Fruit fly (Drosophila melanogaster) whole organism, pupa: ENCODE results near the gene CG32806.

Experiments
- CG10348 ChIP-seq: fragments of 200-800 bp; sonication (Bioruptor generic); IDR thresholded peaks from 2 replicates; pipeline ENCODE4 v1.3.6; 2022; ENCODE audit warnings: missing biosample characterization, missing genetic modification characterization
- CG12605 ChIP-seq: fragments of 200-800 bp; sonication (Bioruptor generic); IDR thresholded peaks from 2 replicates; pipeline ENCODE4 v1.3.6; 2022; ENCODE audit warnings: missing biosample characterization, missing genetic modification characterization
- CG13204 ChIP-seq: fragments of 200-800 bp; sonication (Bioruptor generic); optimal IDR thresholded peaks from 2 replicates; lab custom pipeline; 2018; ENCODE audit warnings: missing biosample characterization, mild to moderate bottlenecking, missing genetic modification characterization, moderate library complexity
- CG14655 ChIP-seq: fragments of 200-800 bp; sonication (Bioruptor generic); optimal IDR thresholded peaks from 3 replicates; lab custom pipeline; 2017; ENCODE audit warnings: mild to moderate bottlenecking, missing biosample characterization, missing genetic modification reagents, missing genetic modification characterization
- CG15710 ChIP-seq: fragments of 200-800 bp; sonication (Bioruptor generic); optimal IDR thresholded peaks from 2 replicates; lab custom pipeline; 2018; ENCODE audit warnings: missing biosample characterization, mild to moderate bottlenecking, missing genetic modification characterization, moderate library complexity
- CG17806 ChIP-seq: fragments of 200-800 bp; sonication (Bioruptor generic); optimal IDR thresholded peaks from 2 replicates; lab custom pipeline; 2018; ENCODE audit warnings: missing biosample characterization, mild to moderate bottlenecking, missing genetic modification characterization, moderate library complexity
- CG32121 ChIP-seq: fragments of 200-800 bp; sonication (Bioruptor generic); IDR thresholded peaks from 2 replicates; pipeline ENCODE4 v1.3.6; 2022; ENCODE audit warnings: missing biosample characterization, missing genetic modification characterization
- CG34367 ChIP-seq: fragments of 200-800 bp; sonication (Bioruptor generic); optimal IDR thresholded peaks from 2 replicates; lab custom pipeline; 2018; ENCODE audit warnings: missing biosample characterization, mild to moderate bottlenecking, missing genetic modification characterization
- CG4496 ChIP-seq: fragments of 200-800 bp; sonication (Bioruptor generic); IDR thresholded peaks from 3 replicates; pipeline ENCODE4 v1.3.6; 2022; ENCODE audit warnings: missing biosample characterization, missing genetic modification characterization
- CG8159 ChIP-seq: fragments of 200-800 bp; sonication (Bioruptor generic); optimal IDR thresholded peaks from 3 replicates; lab custom pipeline; 2018; ENCODE audit warnings: missing biosample characterization, mild to moderate bottlenecking, missing genetic modification characterization, moderate library complexity
- CG8301 ChIP-seq: fragments of 200-800 bp; sonication (Bioruptor generic); optimal IDR thresholded peaks from 2 replicates; lab custom pipeline; 2018; ENCODE audit warnings: missing biosample characterization, mild to moderate bottlenecking, missing genetic modification characterization
- CG9948 ChIP-seq: fragments of 200-800 bp; sonication (Bioruptor generic); optimal IDR thresholded peaks from 2 replicates; lab custom pipeline; 2018; ENCODE audit warnings: missing biosample characterization, mild to moderate bottlenecking, missing genetic modification characterization, moderate library complexity
- D1 ChIP-seq: fragments of 200-800 bp; sonication (Bioruptor generic); optimal IDR thresholded peaks from 2 replicates; lab custom pipeline; 2018; ENCODE audit warnings: missing biosample characterization, mild to moderate bottlenecking, missing genetic modification characterization, moderate library complexity
- EcR ChIP-seq: fragments of 200-800 bp; sonication (Bioruptor generic); optimal IDR thresholded peaks from 3 replicates; lab custom pipeline; 2019; ENCODE audit warnings: missing biosample characterization, missing genetic modification characterization, mild to moderate bottlenecking, moderate library complexity, missing genetic modification reagents
- Ets98B ChIP-seq: fragments of 200-800 bp; sonication (Bioruptor generic); IDR thresholded peaks from 2 replicates; pipeline ENCODE4 v1.3.6; 2022; ENCODE audit warnings: missing biosample characterization, missing genetic modification characterization
- Pif1A ChIP-seq: fragments of 200-800 bp; sonication (Bioruptor generic); optimal IDR thresholded peaks from 3 replicates; lab custom pipeline; 2016; ENCODE audit warnings: missing biosample characterization, missing genetic modification characterization
- Pif1B ChIP-seq: fragments of 200-800 bp; sonication (Bioruptor generic); optimal IDR thresholded peaks from 3 replicates; lab custom pipeline; 2016; ENCODE audit warnings: missing biosample characterization, missing genetic modification characterization
- Snoo ChIP-seq: fragments of 200-800 bp; sonication (Bioruptor generic); optimal IDR thresholded peaks from 3 replicates; lab custom pipeline; 2017; ENCODE audit warnings: missing biosample characterization, mild to moderate bottlenecking, missing genetic modification characterization, inconsistent platforms
- fd96Ca ChIP-seq: fragments of 200-800 bp; sonication (Bioruptor generic); IDR thresholded peaks from 3 replicates; pipeline ENCODE4 v1.3.6; 2022; ENCODE audit warnings: missing biosample characterization, missing genetic modification characterization
- gl ChIP-seq: fragments of 200-800 bp; sonication (Bioruptor generic); optimal IDR thresholded peaks from 2 replicates; lab custom pipeline; 2018; ENCODE audit warnings: missing biosample characterization, mild to moderate bottlenecking, missing genetic modification characterization
- rn ChIP-seq: fragments of 200-800 bp; sonication (Bioruptor generic); IDR thresholded peaks from 2 replicates; pipeline ENCODE4 v1.3.6; 2022; ENCODE audit warnings: missing biosample characterization, missing genetic modification characterization

The CG32806 gene

DNA sequence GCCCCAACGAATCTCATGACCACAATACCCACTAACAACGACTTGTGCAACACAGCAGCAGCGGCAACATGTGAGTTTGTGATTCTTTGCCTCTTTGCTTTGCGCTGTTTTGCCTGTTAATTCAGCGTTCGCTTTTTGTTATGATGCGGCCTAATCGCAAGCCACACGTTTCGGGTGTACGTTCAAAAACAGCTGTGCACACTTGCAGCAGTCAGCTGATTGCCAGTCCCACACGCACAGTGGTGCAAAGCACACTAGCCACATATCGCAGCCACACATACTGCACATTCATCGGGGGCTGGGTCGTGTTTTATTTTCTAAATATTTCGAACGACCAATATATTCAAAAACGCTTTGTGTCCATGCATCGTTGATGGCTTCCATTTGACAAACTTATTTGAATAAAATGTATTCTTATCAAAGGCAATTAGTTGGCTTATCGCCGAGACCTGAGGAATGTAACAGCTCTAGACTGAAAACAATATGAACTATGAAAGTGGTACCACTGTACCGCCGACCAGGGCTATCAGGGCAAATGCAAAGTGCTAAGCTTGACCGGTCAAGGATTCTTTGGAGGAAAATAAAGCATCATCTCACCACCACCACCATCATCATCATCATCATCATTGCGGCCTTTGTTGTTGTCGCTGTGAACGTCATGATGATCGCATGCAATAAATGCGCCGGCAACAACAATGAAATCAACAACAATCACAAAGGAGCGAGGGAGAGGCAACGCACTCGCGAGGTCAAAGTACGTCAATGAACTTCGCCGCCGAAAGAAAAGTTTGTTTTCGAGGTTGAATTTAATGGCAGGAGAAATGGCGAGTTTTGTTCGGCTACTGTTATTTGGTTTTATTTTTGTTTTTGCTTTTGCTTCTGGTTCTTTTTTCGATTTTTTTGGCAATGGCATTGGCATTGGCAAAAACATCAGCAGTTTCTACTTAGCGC is 36.8 kb downstream of the CG32806 start:
- TF ChIP-seq CG8159 (tag; lab: Kevin White, UChicago) (peak; percentile 69), CG14655 (GFP tag; lab: Kevin White, UChicago) (peak; percentile 60), D1 (tag; lab: Kevin White, UChicago) (no peak), CG15710 (peak; percentile 72), Pif1B (peak; percentile 52), Snoo (tag; lab: Kevin White, UChicago) (peak; percentile 43), CG17806 (tag; lab: Kevin White, UChicago) (peak; percentile 41), EcR (peak; percentile 99), CG32121 (no peak), Pif1A (GFP tag; lab: Kevin White, UChicago) (peak; percentile 70), CG34367 (peak; percentile 45), CG8301 (peak; percentile 39), CG9948 (tag; lab: Kevin White, UChicago) (peak; percentile 53), rn (GFP tag; lab: Robert Waterston, UW) (no peak), CG4496 (GFP tag; lab: Robert Waterston, UW) (peak; percentile 34; the same call in 2 of the 3 replicates)
- TF ChIP-seq, all 21 proteins: peak for 12

- TF ChIP-seq EcR (peak; percentile 90), gl (no peak), CG15710 (no peak), CG8301 (no peak), CG12605 (peak; percentile 53; the same call in 1 of the 2 replicates), CG14655 (GFP tag; lab: Kevin White, UChicago) (peak; percentile 3)
Observed at dm6 chrX:1828097-1828496, 38.7 kb downstream of the CG32806 start.

dm6 chrX:1830396-1831218 is 41.2 kb downstream of the CG32806 start:
- peak; percentile 99 for TF ChIP-seq CG17806 (tag; lab: Kevin White, UChicago)
- TF ChIP-seq CG9948 (tag; lab: Kevin White, UChicago) = peak; percentile 97
- peak; percentile 94 for TF ChIP-seq CG10348 (GFP tag; lab: Robert Waterston, UW)
- peak; percentile 98 for TF ChIP-seq CG34367
- TF ChIP-seq CG4496 (GFP tag; lab: Robert Waterston, UW) = peak; percentile 100
- peak; percentile 99 for TF ChIP-seq CG32121
- TF ChIP-seq CG15710 = peak; percentile 95
- peak; percentile 89 for TF ChIP-seq D1 (tag; lab: Kevin White, UChicago)
- TF ChIP-seq CG8159 (tag; lab: Kevin White, UChicago) = peak; percentile 98
- peak; percentile 99 for TF ChIP-seq fd96Ca (GFP tag; lab: Robert Waterston, UW)
- TF ChIP-seq Ets98B (GFP tag; lab: Robert Waterston, UW) = peak; percentile 99
- peak; percentile 96 for TF ChIP-seq gl
- TF ChIP-seq CG13204 (GFP tag; lab: Kevin White, UChicago) = peak; percentile 87
- TF ChIP-seq rn (GFP tag; lab: Robert Waterston, UW) = peak; percentile 98
- peak; percentile 99 for TF ChIP-seq Pif1B
- TF ChIP-seq Pif1A (GFP tag; lab: Kevin White, UChicago) = peak; percentile 99
- TF ChIP-seq CG8301 = peak; percentile 98
- peak; percentile 98 for TF ChIP-seq CG14655 (GFP tag; lab: Kevin White, UChicago)
- TF ChIP-seq Snoo (tag; lab: Kevin White, UChicago) = peak; percentile 98
- TF ChIP-seq CG12605 = peak; percentile 99
- peak; percentile 67 for TF ChIP-seq EcR

dm6 chrX:1831219-1831555 is 41.8 kb downstream of the CG32806 start:
- TF ChIP-seq EcR (no peak), CG13204 (GFP tag; lab: Kevin White, UChicago) (no peak), fd96Ca (GFP tag; lab: Robert Waterston, UW) (no peak), gl (no peak), Snoo (tag; lab: Kevin White, UChicago) (no peak), CG8301 (no peak), CG17806 (tag; lab: Kevin White, UChicago) (no peak), CG8159 (tag; lab: Kevin White, UChicago) (no peak), CG14655 (GFP tag; lab: Kevin White, UChicago) (no peak), CG4496 (GFP tag; lab: Robert Waterston, UW) (no peak), Pif1A (GFP tag; lab: Kevin White, UChicago) (no peak), CG34367 (no peak), Pif1B (no peak), rn (GFP tag; lab: Robert Waterston, UW) (no peak), CG12605 (no peak)

- TF ChIP-seq Pif1B = no peak
- no peak for TF ChIP-seq CG17806 (tag; lab: Kevin White, UChicago)
- TF ChIP-seq CG34367 = no peak
- no peak for TF ChIP-seq Pif1A (GFP tag; lab: Kevin White, UChicago)
- TF ChIP-seq EcR = peak; percentile 29
- no peak for TF ChIP-seq CG9948 (tag; lab: Kevin White, UChicago)
- TF ChIP-seq, all 21 proteins: peak for 1
Observed at dm6 chrX:1832699-1833098, 43.3 kb downstream of the CG32806 start.
